Worm (Caenorhabditis elegans): ENCODE measurements around the gene T10H9.1.

ce11 chrV:6683740-6684139 is 34.3 kb downstream of the T10H9.1 start:
- TF ChIP-seq T26A8.4 (GFP tag; IDR thresholded peaks at IDR 0.05) (no peak), nhr-6 (tag; optimal IDR thresholded peaks at IDR 0.05) (no peak), ces-1 (GFP tag; optimal IDR thresholded peaks at IDR 0.05) (no peak), lin-13 (GFP tag; optimal IDR thresholded peaks at IDR 0.05) (no peak), madf-5 (GFP tag; IDR thresholded peaks at IDR 0.05) (no peak), egl-27 (tag; optimal IDR thresholded peaks at IDR 0.05) (no peak), hif-1 (tag; optimal IDR thresholded peaks at IDR 0.05) (no peak), ctbp-1 (GFP tag; IDR thresholded peaks at IDR 0.05) (no peak), jun-1 (tag; optimal IDR thresholded peaks at IDR 0.05) (no peak)

All from whole organism, L4 larva.